Fruit fly (Drosophila melanogaster) whole organism, embryonic: ENCODE results near the gene Bx42.

Experiments used
- Ada2b ChIP-seq: fragments of 200-800 bp; sonication (Bioruptor generic); IDR thresholded peaks from 2 replicates; pipeline ENCODE4 v1.3.6; 2022; ENCODE audit warnings: missing biosample characterization, missing genetic modification characterization
- Atf3 ChIP-seq: fragments of 200-800 bp; sonication (Bioruptor generic); optimal IDR thresholded peaks from 3 replicates; lab custom pipeline; 2016; ENCODE audit warnings: missing biosample characterization, missing genetic modification characterization
- B-H1 ChIP-seq: fragments of 200-800 bp; sonication (Bioruptor generic); IDR thresholded peaks from 3 replicates; pipeline ENCODE4 v1.3.6; 2022; ENCODE audit warnings: missing biosample characterization, missing genetic modification characterization
- CG10321 ChIP-seq: fragments of 200-800 bp; sonication (Bioruptor generic); IDR thresholded peaks from 2 replicates; pipeline ENCODE4 v1.3.6; 2022; ENCODE audit warnings: missing biosample characterization, missing genetic modification characterization
- CG10366 ChIP-seq: fragments of 200-800 bp; sonication (Bioruptor generic); IDR thresholded peaks from 2 replicates; pipeline ENCODE4 v1.3.6; 2022; ENCODE audit warnings: missing biosample characterization, missing genetic modification characterization
- CG10654 ChIP-seq: fragments of 200-800 bp; sonication (Bioruptor generic); optimal IDR thresholded peaks from 2 replicates; lab custom pipeline; 2016; ENCODE audit warnings: missing biosample characterization, missing genetic modification characterization
- CG11085 ChIP-seq: fragments of 200-800 bp; sonication (Bioruptor generic); IDR thresholded peaks from 2 replicates; pipeline ENCODE4 v1.3.6; 2022; ENCODE audit warnings: missing biosample characterization, missing genetic modification characterization
- CG11504 ChIP-seq: fragments of 200-800 bp; sonication (Bioruptor generic); optimal IDR thresholded peaks from 3 replicates; lab custom pipeline; 2019; ENCODE audit warnings: missing biosample characterization, mild to moderate bottlenecking, missing genetic modification characterization, moderate library complexity
- CG12391 ChIP-seq: fragments of 200-800 bp; sonication (Bioruptor generic); optimal IDR thresholded peaks from 3 replicates; lab custom pipeline; 2018; ENCODE audit warnings: missing biosample characterization, mild to moderate bottlenecking, missing genetic modification characterization, moderate library complexity
- CG13624 ChIP-seq: fragments of 200-800 bp; sonication (Bioruptor generic); optimal IDR thresholded peaks from 2 replicates; lab custom pipeline; 2016; ENCODE audit warnings: missing biosample characterization, missing genetic modification characterization
- CG17829 ChIP-seq: fragments of 200-800 bp; optimal IDR thresholded peaks from 2 replicates; lab custom pipeline; 2019; ENCODE audit warnings: missing biosample characterization, mild to moderate bottlenecking, missing genetic modification characterization, moderate library complexity
- CG18619 ChIP-seq: fragments of 200-800 bp; sonication (Bioruptor generic); optimal IDR thresholded peaks from 3 replicates; lab custom pipeline; 2017; ENCODE audit warnings: missing biosample characterization, mild to moderate bottlenecking, missing genetic modification characterization
- CG2120 ChIP-seq: fragments of 200-800 bp; sonication (Bioruptor generic); optimal IDR thresholded peaks from 3 replicates; lab custom pipeline; 2016; ENCODE audit warnings: missing biosample characterization, missing genetic modification characterization
- CG4730 ChIP-seq: fragments of 200-800 bp; sonication (Bioruptor generic); IDR thresholded peaks from 2 replicates; pipeline ENCODE4 v1.3.6; 2022; ENCODE audit warnings: missing biosample characterization, missing genetic modification characterization
- CG5953 ChIP-seq: fragments of 200-800 bp; sonication (Bioruptor generic); IDR thresholded peaks from 2 replicates; pipeline ENCODE4 v1.3.6; 2022; ENCODE audit warnings: missing biosample characterization, missing genetic modification characterization
- CG6813 ChIP-seq: fragments of 200-800 bp; sonication (Bioruptor generic); optimal IDR thresholded peaks from 2 replicates; lab custom pipeline; 2017; ENCODE audit warnings: missing biosample characterization, missing genetic modification characterization, mild to moderate bottlenecking, moderate library complexity, missing genetic modification reagents
- CG7357 ChIP-seq: fragments of 200-800 bp; sonication (Bioruptor generic); IDR thresholded peaks from 3 replicates; pipeline ENCODE4 v1.3.6; 2022; ENCODE audit warnings: missing biosample characterization, missing genetic modification characterization
- CG9932 ChIP-seq: fragments of 200-800 bp; sonication (Bioruptor generic); IDR thresholded peaks from 2 replicates; pipeline ENCODE4 v1.3.6; 2022; ENCODE audit warnings: missing biosample characterization, missing genetic modification characterization
- CoRest ChIP-seq: fragments of 200-800 bp; sonication (Bioruptor generic); optimal IDR thresholded peaks from 3 replicates; lab custom pipeline; 2018; ENCODE audit warnings: missing biosample characterization, mild to moderate bottlenecking, missing genetic modification characterization, moderate library complexity
- E2f1 ChIP-seq: fragments of 200-800 bp; sonication (Bioruptor generic); IDR thresholded peaks from 2 replicates; pipeline ENCODE4 v1.3.6; 2022; ENCODE audit warnings: missing biosample characterization, missing genetic modification characterization
- HmgZ ChIP-seq: fragments of 200-800 bp; sonication (Bioruptor generic); optimal IDR thresholded peaks from 2 replicates; lab custom pipeline; 2018; ENCODE audit warnings: missing biosample characterization, mild to moderate bottlenecking, missing genetic modification characterization
- Hr51 ChIP-seq, 2 experiments: fragments of 200-800 bp; sonication (Bioruptor generic); optimal IDR thresholded peaks; 2 replicates in 1 of 2; 3 replicates in 1 of 2; lab custom pipeline; 2016 to 2018; ENCODE audit warnings: missing biosample characterization in 2 of 2, missing genetic modification characterization in 2 of 2, mild to moderate bottlenecking in 1 of 2, moderate library complexity in 1 of 2
- Lpt ChIP-seq: fragments of >200 bp; optimal IDR thresholded peaks from 2 replicates; lab custom pipeline; 2018; ENCODE audit warnings: missing biosample characterization, missing genetic modification characterization
- Med ChIP-seq: fragments of 200-800 bp; sonication (Bioruptor generic); peaks from one replicate; lab custom pipeline; 2016; ENCODE audit warnings: missing biosample characterization, missing genetic modification characterization, mild to moderate bottlenecking, inconsistent platforms, moderate library complexity
- NC2β ChIP-seq: fragments of 200-800 bp; sonication (Bioruptor generic); optimal IDR thresholded peaks from 2 replicates; lab custom pipeline; 2016; ENCODE audit warnings: missing biosample characterization, missing genetic modification characterization
- NFAT ChIP-seq: fragments of 200-800 bp; sonication (Bioruptor generic); IDR thresholded peaks from 2 replicates; pipeline ENCODE4 v1.3.6; 2022; ENCODE audit warnings: missing biosample characterization, missing genetic modification characterization
- Optix ChIP-seq: fragments of 200-800 bp; sonication (Bioruptor generic); IDR thresholded peaks from 3 replicates; pipeline ENCODE4 v1.3.6; 2022; ENCODE audit warnings: missing biosample characterization, missing genetic modification characterization
- Sox102F ChIP-seq: fragments of 200-800 bp; sonication (Bioruptor generic); optimal IDR thresholded peaks from 2 replicates; lab custom pipeline; 2018; ENCODE audit warnings: missing biosample characterization, mild to moderate bottlenecking, missing genetic modification characterization, moderate library complexity
- Sry-β ChIP-seq: fragments of 200-800 bp; sonication (Bioruptor generic); optimal IDR thresholded peaks from 2 replicates; lab custom pipeline; 2018; ENCODE audit warnings: missing biosample characterization, mild to moderate bottlenecking, missing genetic modification characterization, moderate library complexity
- Ssrp ChIP-seq: fragments of 200-800 bp; sonication (Bioruptor generic); optimal IDR thresholded peaks from 2 replicates; lab custom pipeline; 2018; ENCODE audit warnings: missing biosample characterization, mild to moderate bottlenecking, missing genetic modification characterization, moderate library complexity
- cas ChIP-seq: fragments of 200-800 bp; sonication (Bioruptor generic); IDR thresholded peaks from 2 replicates; pipeline ENCODE4 v1.3.6; 2022; ENCODE audit warnings: missing biosample characterization, missing genetic modification characterization
- ci ChIP-seq: fragments of 200-800 bp; sonication (Bioruptor generic); IDR thresholded peaks from 3 replicates; pipeline ENCODE4 v1.3.6; 2022; ENCODE audit warnings: missing biosample characterization, missing genetic modification characterization
- dysf ChIP-seq: fragments of 200-800 bp; sonication (Bioruptor generic); IDR thresholded peaks from 3 replicates; pipeline ENCODE4 v1.3.6; 2022; ENCODE audit warnings: missing biosample characterization, missing genetic modification characterization
- fd96Cb ChIP-seq: fragments of 200-800 bp; sonication (Bioruptor generic); optimal IDR thresholded peaks from 2 replicates; lab custom pipeline; 2018; ENCODE audit warnings: missing biosample characterization, mild to moderate bottlenecking, missing genetic modification characterization, moderate library complexity
- grau ChIP-seq: fragments of 200-800 bp; optimal IDR thresholded peaks from 3 replicates; lab custom pipeline; 2019; ENCODE audit warnings: missing biosample characterization, mild to moderate bottlenecking, missing genetic modification characterization, moderate library complexity
- gsb ChIP-seq: fragments of 200-800 bp; sonication (Bioruptor generic); IDR thresholded peaks from 2 replicates; pipeline ENCODE4 v1.3.6; 2022; ENCODE audit warnings: missing biosample characterization, missing genetic modification characterization
- h ChIP-seq: fragments of >200 bp; optimal IDR thresholded peaks from 2 replicates; lab custom pipeline; 2017
- ken ChIP-seq: fragments of 200-800 bp; sonication (Bioruptor generic); IDR thresholded peaks from 3 replicates; pipeline ENCODE4 v1.3.6; 2022; ENCODE audit warnings: missing biosample characterization, missing genetic modification characterization
- lbe ChIP-seq: fragments of 200-800 bp; sonication (Bioruptor generic); optimal IDR thresholded peaks from 2 replicates; lab custom pipeline; 2016; ENCODE audit warnings: missing biosample characterization, mild to moderate bottlenecking, missing genetic modification characterization
- lmd ChIP-seq: fragments of 200-800 bp; sonication (Bioruptor generic); IDR thresholded peaks from 2 replicates; pipeline ENCODE4 v1.3.6; 2022; ENCODE audit warnings: missing biosample characterization, missing genetic modification characterization
- prd ChIP-seq, 3 experiments: fragments of >200 bp in 2 of 3; fragments of 200-800 bp in 1 of 3; sonication (Bioruptor generic) in 1 of 3; optimal IDR thresholded peaks in 2 of 3; IDR thresholded peaks in 1 of 3; 2 replicates in 2 of 3; 3 replicates in 1 of 3; pipeline versions ENCODE4 v1.3.6 to Lab custom; 2017 to 2022; ENCODE audit warnings: missing biosample characterization in 1 of 3, missing genetic modification characterization in 1 of 3
- sisA ChIP-seq: fragments of 200-800 bp; sonication (Bioruptor generic); IDR thresholded peaks from 2 replicates; pipeline ENCODE4 v1.3.6; 2022; ENCODE audit warnings: missing biosample characterization, missing genetic modification characterization
- slp2 ChIP-seq: fragments of 200-800 bp; sonication (Bioruptor generic); optimal IDR thresholded peaks from 2 replicates; lab custom pipeline; 2016; ENCODE audit warnings: missing biosample characterization, missing genetic modification characterization
- tio ChIP-seq: fragments of 200-800 bp; sonication (Bioruptor generic); optimal IDR thresholded peaks from 2 replicates; lab custom pipeline; 2017; ENCODE audit warnings: missing biosample characterization, missing genetic modification characterization, inconsistent platforms
- tll ChIP-seq, 2 experiments: fragments of 200-800 bp in 1 of 2; fragments of >200 bp in 1 of 2; sonication (Bioruptor generic) in 1 of 2; optimal IDR thresholded peaks; 2 replicates each; lab custom pipeline; 2017 to 2019; ENCODE audit warnings: missing biosample characterization in 2 of 2, missing genetic modification characterization in 2 of 2, mild to moderate bottlenecking in 1 of 2, moderate library complexity in 1 of 2
- unpg ChIP-seq: fragments of 200-800 bp; sonication (Bioruptor generic); optimal IDR thresholded peaks from 3 replicates; lab custom pipeline; 2018; ENCODE audit warnings: missing biosample characterization, mild to moderate bottlenecking, missing genetic modification characterization, moderate library complexity
- vvl ChIP-seq: fragments of 200-800 bp; sonication (Bioruptor generic); IDR thresholded peaks from 2 replicates; pipeline ENCODE4 v1.3.6; 2022; ENCODE audit warnings: missing biosample characterization, missing genetic modification characterization
- zfh1 ChIP-seq: fragments of 200-800 bp; sonication (Bioruptor generic); IDR thresholded peaks from 3 replicates; pipeline ENCODE4 v1.3.6; 2022; ENCODE audit warnings: missing biosample characterization, missing genetic modification characterization

The Bx42 gene

dm6 chrX:9063425-9063824 is 43.0 kb downstream of the Bx42 start:
- no peak for TF ChIP-seq tio (GFP tag; lab: Kevin White, UChicago)
- no peak for TF ChIP-seq Lpt
- no peak for TF ChIP-seq fd96Cb (tag; lab: Kevin White, UChicago)
- no peak for TF ChIP-seq tll (GFP tag; optimal IDR thresholded peaks at IDR 0.05; lab: Kevin White, UChicago)
- no peak for TF ChIP-seq NC2β (GFP tag; lab: Kevin White, UChicago)

- TF ChIP-seq Med (GFP tag; lab: Kevin White, UChicago) (peak; percentile 66), CG5953 (GFP tag; lab: Robert Waterston, UW) (no peak), CG12391 (peak; percentile 7), CG11504 (tag; lab: Kevin White, UChicago) (peak; percentile 43), B-H1 (GFP tag; lab: Robert Waterston, UW) (peak; percentile 37; the same call in 1 of the 3 replicates), zfh1 (GFP tag; lab: Robert Waterston, UW) (0 out of 3 replicates have a peak, but pooled peaks have one; percentile 18), h (lab: Kevin White, UChicago) (no peak), ci (GFP tag; lab: Robert Waterston, UW) (peak; percentile 62; the same call in 1 of the 3 replicates), CG10366 (GFP tag; lab: Robert Waterston, UW) (peak; percentile 37; the same call in 1 of the 2 replicates), NFAT (GFP tag; lab: Robert Waterston, UW) (peak; percentile 34; the same call in 1 of the 2 replicates), CoRest (tag; lab: Kevin White, UChicago) (peak; percentile 16), Optix (GFP tag; lab: Robert Waterston, UW) (0 out of 3 replicates have a peak, but pooled peaks have one; percentile 24), ken (GFP tag; lab: Robert Waterston, UW) (0 out of 3 replicates have a peak, but pooled peaks have one; percentile 33), dysf (GFP tag; lab: Robert Waterston, UW) (peak; percentile 60; the same call in 1 of the 3 replicates), CG11085 (0 out of 2 replicates have a peak, but pooled peaks have one; percentile 33), grau (tag; lab: Kevin White, UChicago) (peak; percentile 13), cas (GFP tag; lab: Robert Waterston, UW) (no peak), CG18619 (GFP tag; lab: Kevin White, UChicago) (peak; percentile 21), Hr51 (GFP tag; optimal IDR thresholded peaks at IDR 0.05; lab: Kevin White, UChicago) (peak in 1 of 2 experiments; percentile 57), vvl (peak; percentile 34; the same call in 1 of the 2 replicates), E2f1 (GFP tag; lab: Robert Waterston, UW) (no peak), CG6813 (GFP tag; lab: Kevin White, UChicago) (no peak), lmd (peak; percentile 53), CG2120 (GFP tag; lab: Kevin White, UChicago) (peak; percentile 15), Sry-β (GFP tag; lab: Kevin White, UChicago) (no peak), unpg (GFP tag; lab: Kevin White, UChicago) (peak; percentile 33), CG4730 (0 out of 2 replicates have a peak, but pooled peaks have one; percentile 11), lbe (GFP tag; lab: Kevin White, UChicago) (peak; percentile 58), CG17829 (tag; lab: Kevin White, UChicago) (peak; percentile 8), HmgZ (tag; lab: Kevin White, UChicago) (no peak), gsb (GFP tag; lab: Robert Waterston, UW) (0 out of 2 replicates have a peak, but pooled peaks have one; percentile 5), Sox102F (GFP tag; lab: Kevin White, UChicago) (peak; percentile 52), Atf3 (GFP tag; lab: Kevin White, UChicago) (no peak), prd (optimal IDR thresholded peaks at IDR 0.05; lab: Kevin White, UChicago) (no peak), prd (GFP tag; IDR thresholded peaks at IDR 0.05; lab: Robert Waterston, UW) (peak; percentile 67), Ada2b (GFP tag; lab: Robert Waterston, UW) (0 out of 2 replicates have a peak, but pooled peaks have one; percentile 12), CG10321 (GFP tag; lab: Robert Waterston, UW) (0 out of 2 replicates have a peak, but pooled peaks have one; percentile 33), CG10654 (GFP tag; lab: Kevin White, UChicago) (no peak), CG9932 (GFP tag; lab: Robert Waterston, UW) (peak; percentile 24; the same call in 1 of the 2 replicates), Ssrp (peak; percentile 14), CG13624 (no peak), CG7357 (GFP tag; lab: Robert Waterston, UW) (peak; percentile 25; the same call in 1 of the 3 replicates), sisA (GFP tag; lab: Robert Waterston, UW) (peak; percentile 11; the same call in 1 of the 2 replicates), slp2 (GFP tag; lab: Kevin White, UChicago) (no peak)
These were observed 43.7 kb downstream of the Bx42 start for dm6 chrX:9062665-9063064.
